Worm (Caenorhabditis elegans) whole organism, early embryonic: Measurements from ENCODE around the gene Y39A1A.31.

Experiments
- B0310.2 ChIP-seq: sonication (generic microtip); optimal IDR thresholded peaks from 2 replicates; lab custom pipeline; 2016; ENCODE audit warnings: mild to moderate bottlenecking, missing genetic modification characterization, missing compliant biosample characterization
- F13C5.2 ChIP-seq: sonication (generic microtip); optimal IDR thresholded peaks from 2 replicates; lab custom pipeline; 2017; ENCODE audit warnings: mild to moderate bottlenecking, missing genetic modification characterization, inconsistent platforms, missing compliant biosample characterization
- aly-1 ChIP-seq: sonication (generic microtip); optimal IDR thresholded peaks from 2 replicates; lab custom pipeline; 2016; ENCODE audit warnings: missing genetic modification characterization, missing compliant biosample characterization
- ama-1 ChIP-seq: fragments of 150-350 bp; optimal IDR thresholded peaks from 2 replicates; lab custom pipeline; 2014
- ceh-13 ChIP-seq: fragments of 200-800 bp; sonication (Bioruptor generic); optimal IDR thresholded peaks from 2 replicates; lab custom pipeline; 2018; ENCODE audit warnings: mild to moderate bottlenecking, missing genetic modification characterization, missing compliant biosample characterization
- ceh-36 ChIP-seq: sonication (generic microtip); optimal IDR thresholded peaks from 2 replicates; lab custom pipeline; 2016; ENCODE audit warnings: missing genetic modification characterization, inconsistent platforms, missing compliant biosample characterization
- ets-7 ChIP-seq: sonication (generic microtip); optimal IDR thresholded peaks from 2 replicates; lab custom pipeline; 2016; ENCODE audit warnings: missing genotype, missing genetic modification characterization, missing compliant biosample characterization
- flt-1 ChIP-seq: fragments of 200-800 bp; sonication (Bioruptor generic); IDR thresholded peaks from 2 replicates; pipeline ENCODE4 v1.3.6; 2022; ENCODE audit warnings: missing genetic modification characterization, missing compliant biosample characterization
- hmbx-1 ChIP-seq: sonication (generic microtip); optimal IDR thresholded peaks from 2 replicates; lab custom pipeline; 2016; ENCODE audit warnings: mild to moderate bottlenecking, missing genetic modification characterization, missing compliant biosample characterization
- hmg-4 ChIP-seq: fragments of 200-800 bp; sonication (Bioruptor generic); optimal IDR thresholded peaks from 2 replicates; lab custom pipeline; 2018; ENCODE audit warnings: mild to moderate bottlenecking, missing genetic modification characterization, missing compliant biosample characterization
- hnd-1 ChIP-seq: sonication (generic microtip); optimal IDR thresholded peaks from 2 replicates; lab custom pipeline; 2016; ENCODE audit warnings: missing genetic modification characterization, missing compliant biosample characterization
- pes-1 ChIP-seq: fragments of 200-800 bp; sonication (Bioruptor generic); IDR thresholded peaks from 2 replicates; pipeline ENCODE4 v1.3.6; 2022; ENCODE audit warnings: missing genetic modification reagents, missing genetic modification characterization, missing compliant biosample characterization
- scrt-1 ChIP-seq: fragments of 200-800 bp; sonication (Bioruptor generic); IDR thresholded peaks from 2 replicates; pipeline ENCODE4 v1.3.6; 2022; ENCODE audit warnings: missing genetic modification characterization, missing compliant biosample characterization
- sea-1 ChIP-seq: fragments of 200-800 bp; sonication (Bioruptor generic); conservative IDR thresholded peaks from 2 replicates; pipeline ENCODE4 v1.3.6; 2022; ENCODE audit warnings: missing genetic modification characterization, missing compliant biosample characterization
- tbx-11 ChIP-seq: fragments of 200-800 bp; sonication (Bioruptor generic); IDR thresholded peaks from 2 replicates; pipeline ENCODE4 v1.3.6; 2022; ENCODE audit warnings: missing genetic modification characterization, missing compliant biosample characterization
- tbx-37 ChIP-seq: fragments of 200-800 bp; sonication (Bioruptor generic); conservative IDR thresholded peaks from 2 replicates; pipeline ENCODE4 v1.3.6; 2022; ENCODE audit warnings: missing genetic modification reagents, missing genetic modification characterization, missing compliant biosample characterization
- tra-4 ChIP-seq: sonication (generic microtip); optimal IDR thresholded peaks from 2 replicates; lab custom pipeline; 2017; ENCODE audit warnings: missing genetic modification characterization, missing compliant biosample characterization

Gene Y39A1A.31

DNA sequence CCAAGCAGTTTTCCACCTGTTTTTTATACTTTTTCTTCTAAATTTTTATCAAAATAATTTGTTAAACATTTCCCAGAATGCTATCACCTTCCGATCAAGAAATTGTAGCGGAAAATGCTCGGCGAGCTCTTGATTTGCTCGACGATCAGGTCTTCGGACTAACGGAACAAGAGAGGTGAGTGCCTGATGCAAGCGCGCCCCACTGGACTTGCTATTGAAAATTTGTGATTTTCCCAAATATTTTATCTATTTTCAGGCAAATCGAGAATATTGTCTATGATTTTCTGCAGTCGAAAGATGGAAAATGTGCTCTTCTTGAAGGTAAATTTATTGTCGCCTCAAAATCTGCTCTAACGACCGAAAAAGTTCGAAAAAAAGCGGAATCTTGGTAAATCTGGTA, 42.9 kb downstream of the Y39A1A.31 start, which contains the start of gene orc-4:
Gene orc-4, plus strand, starts transcription at position 77 of the 400 bp plus-strand sequence.
- no peak for TF ChIP-seq hmbx-1
- TF ChIP-seq tra-4 (tag; lab: Kevin White, UChicago), result no peak
- TF ChIP-seq scrt-1 (GFP tag; lab: Robert Waterston, UW), result no peak
- no peak for TF ChIP-seq F13C5.2 (tag; lab: Kevin White, UChicago)
- no peak for TF ChIP-seq hnd-1
- no peak for TF ChIP-seq ceh-13

DNA sequence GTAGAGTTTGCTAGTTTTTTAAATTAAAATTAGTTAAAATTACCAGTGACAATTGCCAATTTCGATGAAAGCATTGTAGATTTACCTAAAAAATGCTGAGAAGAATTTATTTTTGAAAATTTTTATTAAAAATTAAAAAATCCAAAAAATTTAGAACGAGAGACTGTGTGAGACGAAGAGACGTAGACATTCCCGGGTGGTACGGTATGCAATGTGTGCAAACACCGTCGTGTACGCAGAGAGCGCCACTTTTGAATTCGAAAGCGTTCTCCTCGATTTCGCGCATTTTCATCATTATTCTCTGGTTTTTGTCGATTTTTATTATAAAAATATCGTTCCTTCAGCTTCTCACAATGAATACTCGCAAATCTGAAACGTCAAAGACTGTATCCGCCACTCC, 46.2 kb downstream of the Y39A1A.31 start, which contains the start of the genes dhs-11 and orc-1:
Gene dhs-11, minus strand, starts transcription at position 85 of the 400 bp plus-strand sequence.
Gene orc-1, plus strand, starts transcription at position 349 of the 400 bp plus-strand sequence.
- TF ChIP-seq ama-1 (lab: Kevin White, UChicago) (no peak), ceh-36 (tag; lab: Kevin White, UChicago) (no peak), aly-1 (tag; lab: Kevin White, UChicago) (no peak), hmbx-1 (no peak), B0310.2 (no peak), ceh-13 (no peak), tbx-11 (GFP tag; lab: Robert Waterston, UW) (no peak), flt-1 (no peak), scrt-1 (GFP tag; lab: Robert Waterston, UW) (no peak), tbx-37 (GFP tag; lab: Robert Waterston, UW) (no peak), sea-1 (GFP tag; lab: Robert Waterston, UW) (no peak), ets-7 (tag; lab: Kevin White, UChicago) (no peak), hmg-4 (GFP tag; lab: Kevin White, UChicago) (no peak), F13C5.2 (tag; lab: Kevin White, UChicago) (no peak), hnd-1 (no peak), tra-4 (tag; lab: Kevin White, UChicago) (no peak), pes-1 (GFP tag; lab: Robert Waterston, UW) (no peak)

DNA sequence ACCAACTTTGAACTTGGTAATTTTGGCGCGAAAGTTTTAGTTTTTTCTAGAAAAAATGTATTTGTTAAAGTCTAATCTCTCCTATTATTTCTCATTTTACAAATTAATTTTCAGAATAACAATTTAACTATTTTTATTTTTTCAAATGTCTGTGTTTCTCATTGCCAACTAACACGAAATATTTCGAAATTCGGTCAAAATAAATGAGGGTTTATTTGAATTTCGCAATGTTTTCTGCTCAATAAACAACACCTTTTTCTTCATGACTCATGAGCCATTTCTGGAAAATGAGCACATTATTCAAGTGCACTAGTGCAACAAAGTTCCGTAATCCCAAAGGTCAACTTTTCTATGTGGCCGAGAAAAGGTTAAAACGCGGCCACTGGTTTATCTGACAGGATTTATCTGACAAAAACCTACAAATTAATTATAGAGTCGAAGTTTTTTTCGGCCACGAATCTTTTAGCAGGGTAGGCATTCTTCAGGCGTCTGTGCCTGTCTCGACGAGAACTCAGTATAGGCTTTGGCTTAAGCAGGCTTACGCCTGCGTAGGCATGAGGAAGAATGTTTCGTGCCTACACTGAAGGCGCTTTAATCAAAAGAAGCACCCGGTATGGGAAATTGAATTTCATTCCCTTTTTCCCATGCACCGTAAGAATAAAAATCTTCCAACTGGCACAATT, 50.5 kb downstream of the Y39A1A.31 start, which contains the start of gene Y39A1A.27:
Gene Y39A1A.27, plus strand, starts transcription at position 633 of the 683 bp plus-strand sequence.
- TF ChIP-seq tbx-37 (GFP tag; lab: Robert Waterston, UW), result no peak
- TF ChIP-seq hnd-1, result no peak
- no peak for TF ChIP-seq hmbx-1
- no peak for TF ChIP-seq ceh-13
- no peak for TF ChIP-seq F13C5.2 (tag; lab: Kevin White, UChicago)
- no peak for TF ChIP-seq tra-4 (tag; lab: Kevin White, UChicago)
- TF ChIP-seq pes-1 (GFP tag; lab: Robert Waterston, UW), result no peak
- TF ChIP-seq sea-1 (GFP tag; lab: Robert Waterston, UW), result no peak
- no peak for TF ChIP-seq scrt-1 (GFP tag; lab: Robert Waterston, UW)
- no peak for TF ChIP-seq B0310.2
- no peak for TF ChIP-seq hmg-4 (GFP tag; lab: Kevin White, UChicago)

DNA sequence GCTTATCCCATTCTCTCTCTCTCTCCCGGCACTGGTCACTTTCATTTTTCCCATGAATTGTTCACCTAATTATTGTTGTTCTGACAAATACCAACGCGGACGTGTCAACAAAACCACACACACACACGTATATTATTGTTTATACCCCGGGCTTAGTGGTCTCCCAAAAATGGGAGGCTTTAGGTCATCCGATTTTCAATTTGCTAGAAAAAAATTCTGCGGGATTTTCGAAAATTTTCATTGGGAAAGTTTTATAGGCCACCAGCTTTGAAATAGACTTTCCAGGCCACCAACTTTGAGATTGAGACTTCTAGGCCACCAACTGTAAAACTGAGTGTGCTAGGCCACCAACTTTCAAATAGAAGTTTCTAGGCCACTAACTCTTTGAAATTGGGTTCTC, 51.0 kb downstream of the Y39A1A.31 start:
- no peak for TF ChIP-seq hmbx-1
- TF ChIP-seq ceh-36 (tag; lab: Kevin White, UChicago), result no peak
- TF ChIP-seq tra-4 (tag; lab: Kevin White, UChicago), result no peak
- no peak for TF ChIP-seq scrt-1 (GFP tag; lab: Robert Waterston, UW)
- no peak for TF ChIP-seq tbx-11 (GFP tag; lab: Robert Waterston, UW)
- no peak for TF ChIP-seq ets-7 (tag; lab: Kevin White, UChicago)
- no peak for TF ChIP-seq tbx-37 (GFP tag; lab: Robert Waterston, UW)
